Fruit fly (Drosophila melanogaster) whole organism, embryonic: ENCODE results near the gene Cyp313b1.

ENCODE experiments used
- Ada2b ChIP-seq: fragments of 200-800 bp; sonication (Bioruptor generic); IDR thresholded peaks from 2 replicates; pipeline ENCODE4 v1.3.6; 2022; ENCODE audit warnings: missing biosample characterization, missing genetic modification characterization
- Antp ChIP-seq: fragments of 200-800 bp; sonication (Bioruptor generic); optimal IDR thresholded peaks from 3 replicates; lab custom pipeline; 2016; ENCODE audit warnings: missing biosample characterization, missing genetic modification characterization
- CG10462 ChIP-seq: fragments of 200-800 bp; sonication (Bioruptor generic); optimal IDR thresholded peaks from 2 replicates; lab custom pipeline; 2016; ENCODE audit warnings: missing biosample characterization, missing genetic modification characterization
- CG10565 ChIP-seq: fragments of 200-800 bp; sonication (Bioruptor generic); optimal IDR thresholded peaks from 3 replicates; lab custom pipeline; 2016; ENCODE audit warnings: missing biosample characterization, mild to moderate bottlenecking, missing genetic modification characterization
- CG14710 ChIP-seq: fragments of 200-800 bp; sonication (Bioruptor generic); optimal IDR thresholded peaks from 3 replicates; lab custom pipeline; 2019; ENCODE audit warnings: missing biosample characterization, mild to moderate bottlenecking, missing genetic modification characterization, moderate library complexity
- CG14860 ChIP-seq: fragments of 200-800 bp; sonication (Bioruptor generic); IDR thresholded peaks from 3 replicates; pipeline ENCODE4 v1.3.6; 2022; ENCODE audit warnings: missing biosample characterization, missing genetic modification characterization; ENCODE audit not compliant: partially characterized antibody
- CG2199 ChIP-seq: fragments of 200-800 bp; sonication (Bioruptor generic); IDR thresholded peaks from 3 replicates; pipeline ENCODE4 v1.3.6; 2022; ENCODE audit warnings: missing biosample characterization, missing genetic modification characterization
- CG2202 ChIP-seq: fragments of 200-800 bp; sonication (Bioruptor generic); optimal IDR thresholded peaks from 2 replicates; lab custom pipeline; 2018; ENCODE audit warnings: missing biosample characterization, mild to moderate bottlenecking, missing genetic modification characterization
- CG2712 ChIP-seq: fragments of 200-800 bp; optimal IDR thresholded peaks from 3 replicates; lab custom pipeline; 2019; ENCODE audit warnings: missing biosample characterization, mild to moderate bottlenecking, missing genetic modification characterization, moderate library complexity
- CG2875 ChIP-seq: fragments of 200-800 bp; sonication (Bioruptor generic); optimal IDR thresholded peaks from 2 replicates; lab custom pipeline; 2017; ENCODE audit warnings: missing biosample characterization, mild to moderate bottlenecking, missing genetic modification characterization, missing genetic modification reagents
- CG31224 ChIP-seq: fragments of 200-800 bp; sonication (Bioruptor generic); IDR thresholded peaks from 2 replicates; pipeline ENCODE4 v1.3.6; 2022; ENCODE audit warnings: missing biosample characterization, missing genetic modification characterization
- CG32772 ChIP-seq: fragments of 200-800 bp; sonication (Bioruptor generic); IDR thresholded peaks from 2 replicates; pipeline ENCODE4 v1.3.6; 2022; ENCODE audit warnings: missing biosample characterization, missing genetic modification characterization
- CG3281 ChIP-seq: fragments of 200-800 bp; sonication (Bioruptor generic); optimal IDR thresholded peaks from 3 replicates; lab custom pipeline; 2017; ENCODE audit warnings: missing biosample characterization, mild to moderate bottlenecking, missing genetic modification characterization
- CG3407 ChIP-seq: fragments of 200-800 bp; sonication (Bioruptor generic); optimal IDR thresholded peaks from 2 replicates; lab custom pipeline; 2018; ENCODE audit warnings: missing biosample characterization, mild to moderate bottlenecking, missing genetic modification characterization
- CG42726 ChIP-seq: fragments of 200-800 bp; sonication (Bioruptor generic); IDR thresholded peaks from 2 replicates; pipeline ENCODE4 v1.3.6; 2022; ENCODE audit warnings: missing biosample characterization, missing genetic modification characterization; ENCODE audit not compliant: partially characterized antibody
- CG4282 ChIP-seq: fragments of 200-800 bp; sonication (Bioruptor generic); optimal IDR thresholded peaks from 2 replicates; lab custom pipeline; 2016; ENCODE audit warnings: missing biosample characterization, missing genetic modification characterization
- CG4360 ChIP-seq: fragments of 200-800 bp; sonication (Bioruptor generic); IDR thresholded peaks from 2 replicates; pipeline ENCODE4 v1.3.6; 2022; ENCODE audit warnings: missing biosample characterization, missing genetic modification characterization
- CG5180 ChIP-seq: fragments of 200-800 bp; sonication (Bioruptor generic); optimal IDR thresholded peaks from 3 replicates; lab custom pipeline; 2017; ENCODE audit warnings: missing biosample characterization, missing genetic modification characterization, mild to moderate bottlenecking, moderate library complexity, missing genetic modification reagents
- CG6272 ChIP-seq: fragments of 200-800 bp; sonication (Bioruptor generic); IDR thresholded peaks from 2 replicates; pipeline ENCODE4 v1.3.6; 2022; ENCODE audit warnings: missing biosample characterization, missing genetic modification characterization
- CG7745 ChIP-seq: fragments of 200-800 bp; sonication (Bioruptor generic); optimal IDR thresholded peaks from 2 replicates; lab custom pipeline; 2018; ENCODE audit warnings: missing biosample characterization, mild to moderate bottlenecking, missing genetic modification characterization, moderate library complexity
- CG8924 ChIP-seq: fragments of 200-800 bp; optimal IDR thresholded peaks from 3 replicates; lab custom pipeline; 2019; ENCODE audit warnings: missing biosample characterization, mild to moderate bottlenecking, missing genetic modification characterization, moderate library complexity
- CG9609 ChIP-seq: fragments of 200-800 bp; sonication (Bioruptor generic); optimal IDR thresholded peaks from 3 replicates; lab custom pipeline; 2016; ENCODE audit warnings: missing biosample characterization, missing genetic modification characterization
- Fer1 ChIP-seq: fragments of 200-800 bp; sonication (Bioruptor generic); optimal IDR thresholded peaks from 2 replicates; lab custom pipeline; 2017; ENCODE audit warnings: missing biosample characterization, mild to moderate bottlenecking, missing genetic modification characterization
- Fer3 ChIP-seq: fragments of 200-800 bp; sonication (Bioruptor generic); optimal IDR thresholded peaks from 2 replicates; lab custom pipeline; 2018; ENCODE audit warnings: missing biosample characterization, mild to moderate bottlenecking, missing genetic modification characterization, moderate library complexity
- HLH3B ChIP-seq: fragments of 200-800 bp; sonication (Bioruptor generic); IDR thresholded peaks from 2 replicates; pipeline ENCODE4 v1.3.6; 2022; ENCODE audit warnings: missing biosample characterization, missing genetic modification characterization
- MTF-1 ChIP-seq: fragments of 200-800 bp; sonication (Bioruptor generic); optimal IDR thresholded peaks from 2 replicates; lab custom pipeline; 2018; ENCODE audit warnings: missing biosample characterization, mild to moderate bottlenecking, missing genetic modification characterization, borderline replicate concordance
- NFAT ChIP-seq: fragments of 200-800 bp; sonication (Bioruptor generic); IDR thresholded peaks from 2 replicates; pipeline ENCODE4 v1.3.6; 2022; ENCODE audit warnings: missing biosample characterization, missing genetic modification characterization
- Side ChIP-seq: fragments of 200-800 bp; sonication (Bioruptor generic); optimal IDR thresholded peaks from 2 replicates; lab custom pipeline; 2016; ENCODE audit warnings: missing biosample characterization, missing genetic modification characterization
- Trl ChIP-seq, 3 experiments: fragments of >200 bp in 2 of 3; fragments of 200-800 bp in 1 of 3; sonication (Bioruptor generic) in 1 of 3; optimal IDR thresholded peaks; 2 replicates in 1 of 3; 3 replicates in 2 of 3; lab custom pipeline; 2016 to 2017; ENCODE audit warnings: missing biosample characterization in 1 of 3, missing genetic modification characterization in 1 of 3
- Xrp1 ChIP-seq: fragments of 200-800 bp; sonication (Bioruptor generic); IDR thresholded peaks from 2 replicates; pipeline ENCODE4 v1.3.6; 2022; ENCODE audit warnings: missing biosample characterization, missing genetic modification characterization
- amos ChIP-seq: fragments of 200-800 bp; sonication (Bioruptor generic); IDR thresholded peaks from 2 replicates; pipeline ENCODE4 v1.3.6; 2022; ENCODE audit warnings: missing biosample characterization, missing genetic modification characterization; ENCODE audit not compliant: partially characterized antibody
- az2 ChIP-seq: fragments of 200-800 bp; sonication (Bioruptor generic); optimal IDR thresholded peaks from 3 replicates; lab custom pipeline; 2016; ENCODE audit warnings: missing biosample characterization, missing genetic modification characterization
- bigmax ChIP-seq: fragments of 200-800 bp; sonication (Bioruptor generic); optimal IDR thresholded peaks from 2 replicates; lab custom pipeline; 2018; ENCODE audit warnings: missing biosample characterization, mild to moderate bottlenecking, missing genetic modification characterization
- croc ChIP-seq: fragments of 200-800 bp; sonication (Bioruptor generic); conservative IDR thresholded peaks from 3 replicates; pipeline ENCODE4 v1.3.6; 2022; ENCODE audit warnings: missing biosample characterization, missing genetic modification characterization
- dati ChIP-seq: fragments of 200-800 bp; sonication (Bioruptor generic); IDR thresholded peaks from 2 replicates; pipeline ENCODE4 v1.3.6; 2022; ENCODE audit warnings: missing biosample characterization, missing genetic modification characterization
- dmrt99B ChIP-seq: fragments of 200-800 bp; sonication (Bioruptor generic); optimal IDR thresholded peaks from 2 replicates; lab custom pipeline; 2018; ENCODE audit warnings: missing biosample characterization, mild to moderate bottlenecking, missing genetic modification characterization, moderate library complexity
- jumu ChIP-seq: fragments of 200-800 bp; sonication (Bioruptor generic); optimal IDR thresholded peaks from 3 replicates; lab custom pipeline; 2016; ENCODE audit warnings: missing biosample characterization, missing genetic modification characterization
- lbe ChIP-seq: fragments of 200-800 bp; sonication (Bioruptor generic); optimal IDR thresholded peaks from 2 replicates; lab custom pipeline; 2016; ENCODE audit warnings: missing biosample characterization, mild to moderate bottlenecking, missing genetic modification characterization
- lmd ChIP-seq: fragments of 200-800 bp; sonication (Bioruptor generic); IDR thresholded peaks from 2 replicates; pipeline ENCODE4 v1.3.6; 2022; ENCODE audit warnings: missing biosample characterization, missing genetic modification characterization
- nmo ChIP-seq: fragments of 200-800 bp; sonication (Bioruptor generic); optimal IDR thresholded peaks from 2 replicates; lab custom pipeline; 2018; ENCODE audit warnings: missing biosample characterization, mild to moderate bottlenecking, missing genetic modification characterization, moderate library complexity
- pb ChIP-seq: fragments of 200-800 bp; sonication (Bioruptor generic); optimal IDR thresholded peaks from 3 replicates; lab custom pipeline; 2016; ENCODE audit warnings: missing biosample characterization, missing genetic modification characterization
- pita ChIP-seq: fragments of 200-800 bp; sonication (Bioruptor generic); optimal IDR thresholded peaks from 2 replicates; lab custom pipeline; 2017; ENCODE audit warnings: missing biosample characterization, mild to moderate bottlenecking, missing genetic modification characterization
- sens ChIP-seq: fragments of 200-800 bp; sonication (Bioruptor generic); peaks from one replicate; lab custom pipeline; 2016; ENCODE audit warnings: missing biosample characterization, missing genetic modification characterization
- shn ChIP-seq: fragments of 200-800 bp; sonication (Bioruptor generic); optimal IDR thresholded peaks from 3 replicates; lab custom pipeline; 2016; ENCODE audit warnings: missing biosample characterization, missing genetic modification characterization
- sim ChIP-seq: fragments of 200-800 bp; sonication (Bioruptor generic); IDR thresholded peaks from 2 replicates; pipeline ENCODE4 v1.3.6; 2022; ENCODE audit warnings: missing biosample characterization, missing genetic modification characterization
- stc ChIP-seq: fragments of 200-800 bp; sonication (Bioruptor generic); IDR thresholded peaks from 2 replicates; pipeline ENCODE4 v1.3.6; 2022; ENCODE audit warnings: missing biosample characterization, missing genetic modification characterization
- ttk ChIP-seq: fragments of 200-800 bp; sonication (Bioruptor generic); IDR thresholded peaks from 2 replicates; pipeline ENCODE4 v2.1.2; 2022; ENCODE audit warnings: missing biosample characterization, missing genetic modification characterization
- vvl ChIP-seq: fragments of 200-800 bp; sonication (Bioruptor generic); IDR thresholded peaks from 2 replicates; pipeline ENCODE4 v1.3.6; 2022; ENCODE audit warnings: missing biosample characterization, missing genetic modification characterization
- wor ChIP-seq: fragments of 200-800 bp; sonication (Bioruptor generic); IDR thresholded peaks from 2 replicates; pipeline ENCODE4 v1.3.6; 2022; ENCODE audit warnings: missing biosample characterization, missing genetic modification characterization
- zf30C ChIP-seq: fragments of 200-800 bp; sonication (Bioruptor generic); optimal IDR thresholded peaks from 3 replicates; lab custom pipeline; 2018; ENCODE audit warnings: missing biosample characterization, mild to moderate bottlenecking, missing genetic modification characterization
- zfh1 ChIP-seq: fragments of 200-800 bp; sonication (Bioruptor generic); IDR thresholded peaks from 3 replicates; pipeline ENCODE4 v1.3.6; 2022; ENCODE audit warnings: missing biosample characterization, missing genetic modification characterization

The Cyp313b1 gene

dm6 chr3R:8652731-8653130 is 7.3 kb upstream of the Cyp313b1 start, which contains the start of the genes Sys1 and Dhod (continued):
- no peak for TF ChIP-seq dati (GFP tag; lab: Robert Waterston, UW)
- peak; percentile 83 for TF ChIP-seq zf30C
- peak; percentile 58 for TF ChIP-seq nmo (GFP tag; lab: Kevin White, UChicago)
- peak; percentile 73 for TF ChIP-seq CG14710 (tag; lab: Kevin White, UChicago)
- no peak for TF ChIP-seq CG4282 (GFP tag; lab: Kevin White, UChicago)
- TF ChIP-seq jumu (GFP tag; lab: Kevin White, UChicago), result peak; percentile 77
- TF ChIP-seq CG32772 (GFP tag; lab: Robert Waterston, UW), result peak; percentile 60
- TF ChIP-seq CG42726 (GFP tag; lab: Robert Waterston, UW), result no peak
- peak; percentile 53 for TF ChIP-seq CG8924 (tag; lab: Kevin White, UChicago)
- TF ChIP-seq stc (GFP tag; lab: Robert Waterston, UW), result no peak
- peak; percentile 65 for TF ChIP-seq Fer1 (GFP tag; lab: Kevin White, UChicago)
- no peak for TF ChIP-seq sim
- peak; percentile 62 for TF ChIP-seq HLH3B (GFP tag; lab: Robert Waterston, UW)
- TF ChIP-seq CG6272 (GFP tag; lab: Robert Waterston, UW), result peak; percentile 75
- peak; percentile 34 for TF ChIP-seq Side (GFP tag; lab: Kevin White, UChicago)
- TF ChIP-seq Trl (optimal IDR thresholded peaks at IDR 0.05; lab: Kevin White, UChicago), result no peak
- TF ChIP-seq Trl (GFP tag; optimal IDR thresholded peaks at IDR 0.05; lab: Kevin White, UChicago), result peak; percentile 70
- TF ChIP-seq az2 (GFP tag; lab: Kevin White, UChicago), result peak; percentile 53
- no peak for TF ChIP-seq croc (GFP tag; lab: Robert Waterston, UW)
- no peak for TF ChIP-seq CG4360 (GFP tag; lab: Robert Waterston, UW)
- peak; percentile 67 for TF ChIP-seq CG9609 (GFP tag; lab: Kevin White, UChicago)
- TF ChIP-seq bigmax (GFP tag; lab: Kevin White, UChicago), result no peak
- no peak for TF ChIP-seq CG5180 (GFP tag; lab: Kevin White, UChicago)
- TF ChIP-seq CG14860 (GFP tag; lab: Robert Waterston, UW), result peak; percentile 72
- peak; percentile 25 for TF ChIP-seq pb (GFP tag; lab: Kevin White, UChicago)
- TF ChIP-seq zfh1, result peak; percentile 69; the same call in 2 of the 3 replicates
- peak; percentile 41; the same call in 1 of the 2 replicates for TF ChIP-seq NFAT (GFP tag; lab: Robert Waterston, UW)
- TF ChIP-seq CG3407 (GFP tag; lab: Kevin White, UChicago), result no peak
- TF ChIP-seq CG7745, result no peak
- peak; percentile 40 for TF ChIP-seq Fer3
- no peak for TF ChIP-seq CG2875 (GFP tag; lab: Kevin White, UChicago)
- peak; percentile 54; the same call in 1 of the 2 replicates for TF ChIP-seq CG31224 (GFP tag; lab: Robert Waterston, UW)
- TF ChIP-seq sens (GFP tag; lab: Kevin White, UChicago), result peak; percentile 96
- peak; percentile 49 for TF ChIP-seq shn (GFP tag; lab: Kevin White, UChicago)
- TF ChIP-seq CG3281 (GFP tag; lab: Kevin White, UChicago), result peak; percentile 55
- TF ChIP-seq ttk (GFP tag; lab: Robert Waterston, UW), result no peak
- peak; percentile 74 for TF ChIP-seq CG2712 (tag; lab: Kevin White, UChicago)
- TF ChIP-seq Ada2b, result peak; percentile 68; the same call in 1 of the 2 replicates
- TF ChIP-seq lbe (GFP tag; lab: Kevin White, UChicago), result peak; percentile 72
- peak; percentile 27; the same call in 1 of the 2 replicates for TF ChIP-seq wor (GFP tag; lab: Robert Waterston, UW)
- TF ChIP-seq CG2199 (GFP tag; lab: Robert Waterston, UW), result no peak

dm6 chr3R:8650741-8651140 is 5.3 kb upstream of the Cyp313b1 start, which contains the start of the genes Mkk4 and SLIRP2:
Gene Mkk4, minus strand, starts transcription at chr3R:8650796.
Gene SLIRP2, plus strand, starts transcription at chr3R:8651084.
- peak; percentile 97 for TF ChIP-seq CG10565 (GFP tag; lab: Kevin White, UChicago)
- TF ChIP-seq lmd, result peak; percentile 99
- TF ChIP-seq CG4282 (GFP tag; lab: Kevin White, UChicago), result peak; percentile 96
- peak; percentile 97 for TF ChIP-seq MTF-1
- peak; percentile 54 for TF ChIP-seq zf30C
- TF ChIP-seq pita (GFP tag; lab: Kevin White, UChicago), result no peak
- TF ChIP-seq vvl, result peak; percentile 100
- peak; percentile 98 for TF ChIP-seq dmrt99B (tag; lab: Kevin White, UChicago)
- peak; percentile 98 for TF ChIP-seq CG2202 (tag; lab: Kevin White, UChicago)
- TF ChIP-seq CG10462 (GFP tag; lab: Kevin White, UChicago), result peak; percentile 98
- TF ChIP-seq Antp, result peak; percentile 99
- TF ChIP-seq amos (GFP tag; lab: Robert Waterston, UW), result peak; percentile 92
- peak; percentile 99 for TF ChIP-seq Xrp1 (GFP tag; lab: Robert Waterston, UW)
- peak; percentile 99 for TF ChIP-seq zfh1
